Worm (Caenorhabditis elegans) whole organism, L1 larva: Measurements from ENCODE around the gene col-119.

Experiments used
- C04F5.9 ChIP-seq: sonication (generic microtip); optimal IDR thresholded peaks from 2 replicates; lab custom pipeline; 2016; ENCODE audit warnings: missing genetic modification characterization, missing compliant biosample characterization
- F16B12.6 ChIP-seq: fragments of 150-350 bp; optimal IDR thresholded peaks from 2 replicates; lab custom pipeline; 2014; ENCODE audit warnings: missing biosample characterization, missing genetic modification characterization
- blmp-1 ChIP-seq: fragments of 150-350 bp; optimal IDR thresholded peaks from 2 replicates; lab custom pipeline; 2014; ENCODE audit warnings: missing biosample characterization, missing genetic modification characterization
- ceh-63 ChIP-seq: fragments of 200-800 bp; sonication (Bioruptor generic); optimal IDR thresholded peaks from 2 replicates; lab custom pipeline; 2018; ENCODE audit warnings: mild to moderate bottlenecking, missing genetic modification characterization, missing compliant biosample characterization
- ceh-8 ChIP-seq: fragments of 200-800 bp; sonication (Bioruptor generic); optimal IDR thresholded peaks from 2 replicates; lab custom pipeline; 2018; ENCODE audit warnings: mild to moderate bottlenecking, missing genetic modification characterization, moderate library complexity, missing compliant biosample characterization
- ceh-88 ChIP-seq: fragments of 200-800 bp; sonication (Bioruptor generic); IDR thresholded peaks from 2 replicates; pipeline ENCODE4 v1.3.6; 2022; ENCODE audit warnings: missing genetic modification characterization, missing compliant biosample characterization
- efl-1 ChIP-seq, 4 experiments: fragments of 150-350 bp; optimal IDR thresholded peaks in 3 of 4; peaks in 1 of 4; 1 replicate in 1 of 4; 2 replicates in 3 of 4; lab custom pipeline; 2014; ENCODE audit warnings: missing biosample characterization in 2 of 4, missing genetic modification characterization in 2 of 4, missing genetic modification reagents in 2 of 4
- efl-3 ChIP-seq: fragments of 200-800 bp; sonication (Bioruptor generic); optimal IDR thresholded peaks from 2 replicates; lab custom pipeline; 2018; ENCODE audit warnings: mild to moderate bottlenecking, missing genetic modification characterization, missing compliant biosample characterization
- egl-13 ChIP-seq: sonication (generic microtip); optimal IDR thresholded peaks from 2 replicates; lab custom pipeline; 2016; ENCODE audit warnings: missing genotype, missing genetic modification reagents, missing genetic modification characterization, missing compliant biosample characterization
- elt-2 ChIP-seq: sonication (generic microtip); optimal IDR thresholded peaks from 2 replicates; lab custom pipeline; 2016; ENCODE audit warnings: missing genetic modification characterization, mild to moderate bottlenecking, inconsistent platforms, missing compliant biosample characterization, missing genetic modification reagents
- fkh-10 ChIP-seq: sonication (generic microtip); optimal IDR thresholded peaks from 2 replicates; lab custom pipeline; 2017; ENCODE audit warnings: missing biosample characterization, missing genetic modification reagents, missing genetic modification characterization
- fkh-4 ChIP-seq: sonication (generic microtip); optimal IDR thresholded peaks from 2 replicates; lab custom pipeline; 2016; ENCODE audit warnings: missing compliant biosample characterization, missing genetic modification characterization, borderline replicate concordance
- fos-1 ChIP-seq: fragments of 150-350 bp; optimal IDR thresholded peaks from 2 replicates; lab custom pipeline; 2014; ENCODE audit warnings: missing biosample characterization, missing genetic modification characterization
- grh-1 ChIP-seq: fragments of 200-800 bp; sonication (Bioruptor generic); IDR thresholded peaks from 2 replicates; pipeline ENCODE4 v1.3.6; 2022; ENCODE audit warnings: missing genetic modification reagents, missing genetic modification characterization, missing compliant biosample characterization
- hpl-2 ChIP-seq: fragments of 150-350 bp; optimal IDR thresholded peaks from 2 replicates; lab custom pipeline; 2014; ENCODE audit warnings: missing biosample characterization, missing genetic modification reagents, missing genetic modification characterization
- irx-1 ChIP-seq: sonication (generic microtip); optimal IDR thresholded peaks from 2 replicates; lab custom pipeline; 2016; ENCODE audit warnings: missing genetic modification characterization, missing compliant biosample characterization
- lin-13 ChIP-seq: fragments of 150-350 bp; optimal IDR thresholded peaks from 2 replicates; lab custom pipeline; 2014; ENCODE audit warnings: missing biosample characterization, missing genetic modification reagents, missing genetic modification characterization
- lin-14 ChIP-seq: fragments of 200-800 bp; sonication (Bioruptor generic); optimal IDR thresholded peaks from 2 replicates; lab custom pipeline; 2018; ENCODE audit warnings: mild to moderate bottlenecking, missing genetic modification characterization, moderate library complexity, missing compliant biosample characterization
- lin-35 ChIP-seq, 2 experiments: fragments of 150-350 bp; optimal IDR thresholded peaks; 2 replicates each; lab custom pipeline; 2014; ENCODE audit warnings: missing biosample characterization in 2 of 2, missing genetic modification characterization in 2 of 2, missing genetic modification reagents in 2 of 2
- lin-39 ChIP-seq: fragments of 150-350 bp; optimal IDR thresholded peaks from 2 replicates; lab custom pipeline; 2014; ENCODE audit warnings: missing biosample characterization, missing genetic modification reagents, missing genetic modification characterization
- lir-3 ChIP-seq: sonication (generic microtip); optimal IDR thresholded peaks from 2 replicates; lab custom pipeline; 2016; ENCODE audit warnings: mild to moderate bottlenecking, missing genetic modification characterization, moderate library complexity, missing compliant biosample characterization; ENCODE audit not compliant: poor library complexity
- mdl-1 ChIP-seq, 2 experiments: fragments of 150-350 bp; optimal IDR thresholded peaks; 2 replicates each; lab custom pipeline; 2014 to 2017; ENCODE audit warnings: missing biosample characterization in 2 of 2, missing genetic modification characterization in 2 of 2, inconsistent platforms in 1 of 2
- mef-2 ChIP-seq: fragments of 150-350 bp; optimal IDR thresholded peaks from 2 replicates; lab custom pipeline; 2014; ENCODE audit warnings: missing biosample characterization, missing genetic modification characterization
- mep-1 ChIP-seq: fragments of 150-350 bp; optimal IDR thresholded peaks from 2 replicates; lab custom pipeline; 2014; ENCODE audit warnings: missing biosample characterization, missing genetic modification characterization
- nhr-20 ChIP-seq: sonication (generic microtip); optimal IDR thresholded peaks from 2 replicates; lab custom pipeline; 2016; ENCODE audit warnings: mild to moderate bottlenecking, missing genetic modification characterization, missing compliant biosample characterization
- nhr-237 ChIP-seq: fragments of 150-350 bp; optimal IDR thresholded peaks from 2 replicates; lab custom pipeline; 2014; ENCODE audit warnings: missing biosample characterization, missing genetic modification characterization
- nhr-47 ChIP-seq: sonication (generic microtip); optimal IDR thresholded peaks from 2 replicates; lab custom pipeline; 2016; ENCODE audit warnings: mild to moderate bottlenecking, missing genetic modification characterization, moderate library complexity, missing compliant biosample characterization
- nhr-71 ChIP-seq: sonication (generic microtip); optimal IDR thresholded peaks from 2 replicates; lab custom pipeline; 2016; ENCODE audit warnings: mild to moderate bottlenecking, missing genetic modification characterization, moderate library complexity, missing compliant biosample characterization
- nhr-76 ChIP-seq: sonication (generic microtip); optimal IDR thresholded peaks from 2 replicates; lab custom pipeline; 2017; ENCODE audit warnings: missing biosample characterization, missing genetic modification characterization
- nhr-77 ChIP-seq: fragments of 150-350 bp; optimal IDR thresholded peaks from 2 replicates; lab custom pipeline; 2014; ENCODE audit warnings: missing biosample characterization, missing genetic modification characterization
- rnt-1 ChIP-seq: sonication (generic microtip); optimal IDR thresholded peaks from 2 replicates; lab custom pipeline; 2016; ENCODE audit warnings: mild to moderate bottlenecking, missing genetic modification characterization, moderate library complexity, missing compliant biosample characterization
- snu-23 ChIP-seq: sonication (generic microtip); optimal IDR thresholded peaks from 2 replicates; lab custom pipeline; 2016; ENCODE audit warnings: missing genetic modification characterization, missing compliant biosample characterization
- sptf-1 ChIP-seq: fragments of 150-350 bp; optimal IDR thresholded peaks from 2 replicates; lab custom pipeline; 2014; ENCODE audit warnings: missing biosample characterization, missing genetic modification characterization
- tlp-1 ChIP-seq: fragments of 150-350 bp; optimal IDR thresholded peaks from 2 replicates; lab custom pipeline; 2014; ENCODE audit warnings: missing biosample characterization, missing genetic modification characterization
- unc-30 ChIP-seq: sonication (generic microtip); optimal IDR thresholded peaks from 2 replicates; lab custom pipeline; 2017; ENCODE audit warnings: missing biosample characterization, missing genetic modification characterization
- unc-62 ChIP-seq: fragments of 150-350 bp; optimal IDR thresholded peaks from 2 replicates; lab custom pipeline; 2014; ENCODE audit warnings: missing biosample characterization, missing genetic modification reagents, missing genetic modification characterization
- unc-98 ChIP-seq: fragments of 200-800 bp; sonication (Bioruptor generic); IDR thresholded peaks from 2 replicates; pipeline ENCODE4 v1.3.6; 2022; ENCODE audit warnings: missing genetic modification characterization, missing compliant biosample characterization
- xbp-1 ChIP-seq: sonication (generic microtip); optimal IDR thresholded peaks from 2 replicates; lab custom pipeline; 2016; ENCODE audit warnings: missing genetic modification characterization, missing compliant biosample characterization
- zag-1 ChIP-seq: fragments of 150-350 bp; optimal IDR thresholded peaks from 2 replicates; lab custom pipeline; 2014; ENCODE audit warnings: missing biosample characterization, missing genetic modification characterization
- ztf-4 ChIP-seq: fragments of 150-350 bp; optimal IDR thresholded peaks from 2 replicates; lab custom pipeline; 2014; ENCODE audit warnings: missing biosample characterization, missing genetic modification characterization

col-119 gene

DNA sequence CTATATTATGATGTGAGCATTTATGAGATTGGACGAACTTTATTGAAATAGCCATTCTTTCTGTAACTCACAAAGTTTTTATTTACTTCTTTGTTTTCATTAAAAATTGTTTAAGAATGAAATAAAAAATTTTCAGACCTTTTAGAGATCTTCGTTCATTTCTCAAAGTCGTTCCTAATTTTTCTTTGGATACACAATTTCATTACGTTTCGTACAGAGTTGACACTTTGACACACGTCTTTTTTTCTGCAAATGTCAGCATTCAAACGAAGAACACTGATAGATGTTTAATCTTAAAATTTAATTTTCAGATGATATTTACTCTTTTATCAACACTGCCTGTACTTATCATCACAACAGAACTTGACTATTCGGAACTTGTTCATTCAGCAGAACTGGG is 36.9 kb upstream of the col-119 start, which contains the start of gene acc-2:
Gene acc-2, plus strand, starts transcription at position 301 of the 400 bp plus-strand sequence.
- TF ChIP-seq snu-23 (no peak), C04F5.9 (tag; lab: Kevin White, UChicago) (no peak), xbp-1 (tag; lab: Kevin White, UChicago) (no peak), fkh-10 (no peak), irx-1 (no peak), lin-13 (GFP tag; lab: Kevin White, UChicago) (no peak), blmp-1 (tag; lab: Kevin White, UChicago) (no peak), fos-1 (no peak), hpl-2 (GFP tag; lab: Kevin White, UChicago) (no peak), ceh-8 (no peak), lir-3 (tag; lab: Kevin White, UChicago) (no peak), fkh-4 (tag; lab: Kevin White, UChicago) (no peak), ztf-4 (no peak), nhr-76 (tag; lab: Kevin White, UChicago) (no peak), unc-98 (GFP tag; lab: Robert Waterston, UW) (no peak), egl-13 (tag; lab: Kevin White, UChicago) (no peak), nhr-20 (tag; lab: Kevin White, UChicago) (no peak), F16B12.6 (tag; lab: Kevin White, UChicago) (no peak)

DNA sequence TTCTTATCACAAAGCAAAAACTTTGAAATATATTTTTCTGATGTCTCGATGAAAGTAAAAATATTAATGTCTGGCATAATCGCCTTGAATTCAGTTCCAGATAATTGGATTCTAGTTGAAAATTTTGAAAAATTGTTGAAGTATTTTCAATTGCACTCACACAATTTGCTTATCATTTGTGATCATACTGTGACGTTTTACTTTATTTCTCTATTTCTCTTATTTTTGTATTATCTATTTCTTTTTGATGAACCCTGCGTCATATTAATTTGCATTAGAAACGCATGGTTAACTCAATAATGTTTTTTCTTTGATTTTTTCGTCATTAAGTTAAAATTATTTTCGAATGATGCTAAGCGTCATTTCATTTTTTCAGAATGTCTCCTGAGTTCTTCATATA is 30.7 kb upstream of the col-119 start, which contains the start of gene C53D6.11:
Gene C53D6.11, plus strand, starts transcription at position 328 of the 400 bp plus-strand sequence.
- TF ChIP-seq unc-62 (GFP tag; lab: Kevin White, UChicago) (no peak), lin-14 (GFP tag; lab: Kevin White, UChicago) (peak; percentile 5), zag-1 (tag; lab: Kevin White, UChicago) (no peak), grh-1 (GFP tag; lab: Robert Waterston, UW) (no peak), ceh-88 (GFP tag; lab: Robert Waterston, UW) (no peak), nhr-47 (tag; lab: Kevin White, UChicago) (no peak), nhr-77 (tag; lab: Kevin White, UChicago) (no peak), unc-30 (tag; lab: Kevin White, UChicago) (no peak), lir-3 (tag; lab: Kevin White, UChicago) (no peak), ceh-63 (no peak), mdl-1 (tag; optimal IDR thresholded peaks at IDR 0.05; lab: Kevin White, UChicago) (no peak), tlp-1 (no peak), sptf-1 (tag; lab: Kevin White, UChicago) (no peak), lin-39 (tag; lab: Kevin White, UChicago) (no peak), mep-1 (tag; lab: Kevin White, UChicago) (no peak), lin-35 (GFP tag; optimal IDR thresholded peaks at IDR 0.05; lab: Kevin White, UChicago) (no peak), efl-3 (GFP tag; lab: Kevin White, UChicago) (no peak), rnt-1 (tag; lab: Kevin White, UChicago) (no peak), mef-2 (tag; lab: Kevin White, UChicago) (no peak), efl-1 (optimal IDR thresholded peaks at IDR 0.05; lab: Kevin White, UChicago) (no peak), efl-1 (GFP tag; optimal IDR thresholded peaks at IDR 0.05 in 1 of 2; lab: Kevin White, UChicago) (peak in 1 of 2 experiments; percentile 71), elt-2 (tag; lab: Kevin White, UChicago) (peak; percentile 43)

- TF ChIP-seq nhr-237 (tag; lab: Kevin White, UChicago), result no peak
- peak; percentile 25 for TF ChIP-seq rnt-1 (tag; lab: Kevin White, UChicago)
- TF ChIP-seq nhr-71 (tag; lab: Kevin White, UChicago), result peak; percentile 12
- peak; percentile 40 for TF ChIP-seq lin-14 (GFP tag; lab: Kevin White, UChicago)
These were observed 28.4 kb upstream of the col-119 start for ce11 chrIV:9007947-9008346.
